Worm (Caenorhabditis elegans) whole organism, late embryonic: ENCODE measurements around the gene Y22D7AR.3.

ENCODE experiments used
- C08G9.2 ChIP-seq: sonication (generic microtip); optimal IDR thresholded peaks from 2 replicates; lab custom pipeline; 2016; ENCODE audit warnings: mild to moderate bottlenecking, missing genetic modification characterization, moderate library complexity, missing compliant biosample characterization
- C38D4.7 ChIP-seq: fragments of 200-800 bp; sonication (Bioruptor generic); optimal IDR thresholded peaks from 2 replicates; lab custom pipeline; 2018; ENCODE audit warnings: mild to moderate bottlenecking, missing genetic modification characterization, moderate library complexity, missing compliant biosample characterization
- T23F11.4 ChIP-seq: fragments of 200-800 bp; sonication (Bioruptor generic); optimal IDR thresholded peaks from 2 replicates; lab custom pipeline; 2018; ENCODE audit warnings: mild to moderate bottlenecking, missing genetic modification characterization, missing compliant biosample characterization
- Y22D7AL.16 ChIP-seq: sonication (generic microtip); optimal IDR thresholded peaks from 2 replicates; lab custom pipeline; 2016; ENCODE audit warnings: missing genetic modification characterization, missing compliant biosample characterization
- ahr-1 ChIP-seq: sonication (generic microtip); optimal IDR thresholded peaks from 2 replicates; lab custom pipeline; 2016; ENCODE audit warnings: missing genetic modification characterization, missing compliant biosample characterization
- ama-1 ChIP-seq: fragments of 150-350 bp; optimal IDR thresholded peaks from 2 replicates; lab custom pipeline; 2014
- ceh-18 ChIP-seq: sonication (generic microtip); optimal IDR thresholded peaks from 2 replicates; lab custom pipeline; 2016; ENCODE audit warnings: missing genetic modification characterization, missing compliant biosample characterization
- ceh-19 ChIP-seq: fragments of 200-800 bp; sonication (Bioruptor generic); optimal IDR thresholded peaks from 2 replicates; lab custom pipeline; 2018; ENCODE audit warnings: mild to moderate bottlenecking, missing genetic modification characterization, missing compliant biosample characterization
- ceh-2 ChIP-seq: sonication (generic microtip); optimal IDR thresholded peaks from 2 replicates; lab custom pipeline; 2016; ENCODE audit warnings: missing genotype, missing genetic modification characterization, missing compliant biosample characterization
- ceh-22 ChIP-seq: sonication (generic microtip); optimal IDR thresholded peaks from 2 replicates; lab custom pipeline; 2017; ENCODE audit warnings: missing biosample characterization, missing genetic modification characterization
- ceh-24 ChIP-seq: sonication (generic microtip); optimal IDR thresholded peaks from 2 replicates; lab custom pipeline; 2016; ENCODE audit warnings: mild to moderate bottlenecking, missing genetic modification characterization, missing compliant biosample characterization
- ceh-30 ChIP-seq: fragments of 150-350 bp; optimal IDR thresholded peaks from 2 replicates; lab custom pipeline; 2014; ENCODE audit warnings: missing biosample characterization, missing genetic modification characterization
- ceh-34 ChIP-seq: sonication (generic microtip); optimal IDR thresholded peaks from 2 replicates; lab custom pipeline; 2016; ENCODE audit warnings: mild to moderate bottlenecking, missing genetic modification characterization, missing compliant biosample characterization
- ceh-45 ChIP-seq: fragments of 200-800 bp; sonication (Bioruptor generic); IDR thresholded peaks from 2 replicates; pipeline ENCODE4 v1.3.6; 2022; ENCODE audit warnings: missing genetic modification reagents, missing genetic modification characterization, missing compliant biosample characterization
- ceh-48 ChIP-seq: sonication (generic microtip); optimal IDR thresholded peaks from 2 replicates; lab custom pipeline; 2016; ENCODE audit warnings: missing genetic modification characterization, inconsistent platforms, missing compliant biosample characterization
- ceh-9 ChIP-seq: sonication (generic microtip); optimal IDR thresholded peaks from 2 replicates; lab custom pipeline; 2016; ENCODE audit warnings: mild to moderate bottlenecking, missing genetic modification characterization, inconsistent platforms, missing compliant biosample characterization
- che-1 ChIP-seq: sonication (generic microtip); optimal IDR thresholded peaks from 2 replicates; lab custom pipeline; 2016; ENCODE audit warnings: mild to moderate bottlenecking, missing genetic modification characterization, missing compliant biosample characterization
- dmd-4 ChIP-seq: sonication (generic microtip); optimal IDR thresholded peaks from 2 replicates; lab custom pipeline; 2016; ENCODE audit warnings: borderline replicate concordance, missing genetic modification characterization, missing compliant biosample characterization
- dve-1 ChIP-seq: sonication (generic microtip); optimal IDR thresholded peaks from 2 replicates; lab custom pipeline; 2017; ENCODE audit warnings: antibody characterized with exemption, mild to moderate bottlenecking, missing genetic modification characterization, missing compliant biosample characterization
- elt-2 ChIP-seq: sonication (generic microtip); optimal IDR thresholded peaks from 2 replicates; lab custom pipeline; 2016; ENCODE audit warnings: missing genetic modification reagents, missing genetic modification characterization, missing compliant biosample characterization
- elt-4 ChIP-seq: sonication (generic microtip); optimal IDR thresholded peaks from 2 replicates; lab custom pipeline; 2016; ENCODE audit warnings: missing genetic modification characterization, missing compliant biosample characterization
- ets-4 ChIP-seq: sonication (generic microtip); optimal IDR thresholded peaks from 2 replicates; lab custom pipeline; 2016; ENCODE audit warnings: missing genetic modification characterization, missing compliant biosample characterization
- eyg-1 ChIP-seq: sonication (generic microtip); optimal IDR thresholded peaks from 2 replicates; lab custom pipeline; 2016; ENCODE audit warnings: missing genotype, missing genetic modification characterization, missing compliant biosample characterization
- fkh-6 ChIP-seq: sonication (generic microtip); optimal IDR thresholded peaks from 2 replicates; lab custom pipeline; 2016; ENCODE audit warnings: missing genetic modification characterization, missing compliant biosample characterization
- gmeb-2 ChIP-seq: sonication (generic microtip); optimal IDR thresholded peaks from 2 replicates; lab custom pipeline; 2016; ENCODE audit warnings: missing genetic modification characterization, inconsistent platforms, missing compliant biosample characterization
- hlh-13 ChIP-seq: fragments of 200-800 bp; sonication (Bioruptor generic); optimal IDR thresholded peaks from 2 replicates; lab custom pipeline; 2018; ENCODE audit warnings: mild to moderate bottlenecking, missing genetic modification characterization, missing compliant biosample characterization
- hlh-30 ChIP-seq: sonication (generic microtip); optimal IDR thresholded peaks from 2 replicates; lab custom pipeline; 2017; ENCODE audit warnings: antibody characterized with exemption, missing genetic modification characterization, missing compliant biosample characterization; ENCODE audit not compliant: insufficient read depth
- hlh-6 ChIP-seq: sonication (generic microtip); optimal IDR thresholded peaks from 2 replicates; lab custom pipeline; 2016; ENCODE audit warnings: missing genotype, missing genetic modification characterization, missing compliant biosample characterization
- hlh-8 ChIP-seq: sonication (generic microtip); optimal IDR thresholded peaks from 2 replicates; lab custom pipeline; 2016; ENCODE audit warnings: missing genotype, missing genetic modification characterization, missing compliant biosample characterization
- lin-11 ChIP-seq: fragments of 200-800 bp; sonication (Bioruptor generic); optimal IDR thresholded peaks from 2 replicates; lab custom pipeline; 2018; ENCODE audit warnings: mild to moderate bottlenecking, missing genetic modification characterization, missing compliant biosample characterization
- madf-2 ChIP-seq: sonication (generic microtip); optimal IDR thresholded peaks from 2 replicates; lab custom pipeline; 2017; ENCODE audit warnings: missing genetic modification characterization, missing compliant biosample characterization
- odd-2 ChIP-seq: sonication (generic microtip); optimal IDR thresholded peaks from 2 replicates; lab custom pipeline; 2017; ENCODE audit warnings: antibody characterized with exemption, mild to moderate bottlenecking, missing genetic modification characterization, missing compliant biosample characterization
- pag-3 ChIP-seq: sonication (generic microtip); optimal IDR thresholded peaks from 2 replicates; lab custom pipeline; 2016; ENCODE audit warnings: missing compliant biosample characterization, missing genetic modification characterization, borderline replicate concordance
- pax-1 ChIP-seq: fragments of 150-350 bp; optimal IDR thresholded peaks from 2 replicates; lab custom pipeline; 2014; ENCODE audit warnings: missing biosample characterization, missing genetic modification characterization
- pha-2 ChIP-seq: sonication (generic microtip); optimal IDR thresholded peaks from 2 replicates; lab custom pipeline; 2017; ENCODE audit warnings: mild to moderate bottlenecking, missing genetic modification characterization, missing compliant biosample characterization
- pqm-1 ChIP-seq: sonication (generic microtip); optimal IDR thresholded peaks from 2 replicates; lab custom pipeline; 2016; ENCODE audit warnings: missing genetic modification characterization, missing compliant biosample characterization
- pros-1 ChIP-seq: fragments of 150-350 bp; optimal IDR thresholded peaks from 2 replicates; lab custom pipeline; 2014; ENCODE audit warnings: missing biosample characterization, missing genetic modification reagents, missing genetic modification characterization
- rnt-1 ChIP-seq: sonication (generic microtip); optimal IDR thresholded peaks from 2 replicates; lab custom pipeline; 2016; ENCODE audit warnings: missing genetic modification characterization, missing compliant biosample characterization
- sox-2 ChIP-seq: fragments of 200-800 bp; sonication (Bioruptor generic); IDR thresholded peaks from 2 replicates; pipeline ENCODE4 v1.3.6; 2022; ENCODE audit warnings: missing genetic modification reagents, missing genetic modification characterization, missing compliant biosample characterization
- ttx-3 ChIP-seq: sonication (generic microtip); optimal IDR thresholded peaks from 2 replicates; lab custom pipeline; 2016; ENCODE audit warnings: missing genetic modification reagents, missing genetic modification characterization, missing compliant biosample characterization
- unc-42 ChIP-seq: sonication (generic microtip); optimal IDR thresholded peaks from 2 replicates; lab custom pipeline; 2016; ENCODE audit warnings: missing genotype, missing genetic modification characterization, missing compliant biosample characterization
- unc-55 ChIP-seq: sonication (generic microtip); optimal IDR thresholded peaks from 2 replicates; lab custom pipeline; 2017; ENCODE audit warnings: missing biosample characterization, missing genetic modification reagents, missing genetic modification characterization
- unc-86 ChIP-seq: sonication (generic microtip); optimal IDR thresholded peaks from 2 replicates; lab custom pipeline; 2016; ENCODE audit warnings: missing genetic modification characterization, missing compliant biosample characterization
- ztf-16 ChIP-seq: sonication (generic microtip); optimal IDR thresholded peaks from 2 replicates; lab custom pipeline; 2017; ENCODE audit warnings: missing genetic modification characterization, missing compliant biosample characterization

The Y22D7AR.3 gene

ce11 chrIII:1689927-1690326 lies 24.3 kb upstream of the Y22D7AR.3 start, which contains the start of gene Y22D7AR.14:
Gene Y22D7AR.14 (minus strand): TSS chrIII:1690027.
- TF ChIP-seq eyg-1 (tag; lab: Kevin White, UChicago) = no peak
- TF ChIP-seq pqm-1 = no peak
- no peak for TF ChIP-seq ztf-16 (tag; lab: Kevin White, UChicago)
- TF ChIP-seq pax-1 (tag; lab: Kevin White, UChicago) = no peak
- no peak for TF ChIP-seq ceh-19
- no peak for TF ChIP-seq ahr-1 (tag; lab: Kevin White, UChicago)
- TF ChIP-seq hlh-6 (tag; lab: Kevin White, UChicago) = no peak
- TF ChIP-seq elt-4 (tag; lab: Kevin White, UChicago) = no peak
- no peak for TF ChIP-seq rnt-1 (tag; lab: Kevin White, UChicago)
- no peak for TF ChIP-seq che-1 (tag; lab: Kevin White, UChicago)

ce11 chrIII:1687999-1688398 lies 22.4 kb upstream of the Y22D7AR.3 start, which contains the start of gene Y22D7AR.7:
Gene Y22D7AR.7 (minus strand): TSS chrIII:1688099.
- no peak for TF ChIP-seq eyg-1 (tag; lab: Kevin White, UChicago)
- no peak for TF ChIP-seq ama-1
- no peak for TF ChIP-seq C38D4.7 (GFP tag; lab: Kevin White, UChicago)
- no peak for TF ChIP-seq hlh-6 (tag; lab: Kevin White, UChicago)
- no peak for TF ChIP-seq pha-2 (tag; lab: Kevin White, UChicago)
- no peak for TF ChIP-seq elt-4 (tag; lab: Kevin White, UChicago)
- no peak for TF ChIP-seq ceh-45 (GFP tag; lab: Robert Waterston, UW)
- no peak for TF ChIP-seq ztf-16 (tag; lab: Kevin White, UChicago)
- no peak for TF ChIP-seq T23F11.4 (GFP tag; lab: Kevin White, UChicago)
- no peak for TF ChIP-seq ceh-19

- TF ChIP-seq Y22D7AL.16 (tag; lab: Kevin White, UChicago) (no peak), elt-2 (tag; lab: Kevin White, UChicago) (peak; percentile 86), unc-86 (no peak), gmeb-2 (tag; lab: Kevin White, UChicago) (no peak), ceh-34 (tag; lab: Kevin White, UChicago) (no peak), hlh-30 (peak; percentile 51), ceh-18 (peak; percentile 33)
These were observed 16.6 kb upstream of the Y22D7AR.3 start for ce11 chrIII:1682262-1682661.

- TF ChIP-seq ceh-24 (tag; lab: Kevin White, UChicago) (no peak), ceh-45 (GFP tag; lab: Robert Waterston, UW) (no peak), hlh-6 (tag; lab: Kevin White, UChicago) (no peak), ceh-9 (no peak), pros-1 (tag; lab: Kevin White, UChicago) (no peak), ama-1 (no peak), unc-42 (no peak), C38D4.7 (GFP tag; lab: Kevin White, UChicago) (no peak), hlh-8 (tag; lab: Kevin White, UChicago) (no peak), ahr-1 (tag; lab: Kevin White, UChicago) (no peak), ztf-16 (tag; lab: Kevin White, UChicago) (no peak), dve-1 (tag; lab: Kevin White, UChicago) (peak; percentile 15), pha-2 (tag; lab: Kevin White, UChicago) (no peak), dmd-4 (tag; lab: Kevin White, UChicago) (no peak), elt-2 (tag; lab: Kevin White, UChicago) (peak; percentile 83), ceh-34 (tag; lab: Kevin White, UChicago) (no peak), odd-2 (tag; lab: Kevin White, UChicago) (no peak), ceh-48 (tag; lab: Kevin White, UChicago) (no peak), hlh-30 (no peak), lin-11 (tag; lab: Kevin White, UChicago) (no peak), pag-3 (tag; lab: Kevin White, UChicago) (no peak), unc-86 (no peak), sox-2 (GFP tag; lab: Robert Waterston, UW) (no peak), pax-1 (tag; lab: Kevin White, UChicago) (no peak), ceh-2 (no peak), madf-2 (no peak), T23F11.4 (GFP tag; lab: Kevin White, UChicago) (no peak), ceh-30 (tag; lab: Kevin White, UChicago) (no peak), fkh-6 (tag; lab: Kevin White, UChicago) (no peak), unc-55 (GFP tag; lab: Kevin White, UChicago) (peak; percentile 91), ets-4 (tag; lab: Kevin White, UChicago) (peak; percentile 55), Y22D7AL.16 (tag; lab: Kevin White, UChicago) (no peak), che-1 (tag; lab: Kevin White, UChicago) (no peak), hlh-13 (GFP tag; lab: Kevin White, UChicago) (no peak), ceh-22 (tag; lab: Kevin White, UChicago) (no peak), C08G9.2 (peak; percentile 15), eyg-1 (tag; lab: Kevin White, UChicago) (no peak), ttx-3 (tag; lab: Kevin White, UChicago) (no peak)
These were observed 15.3 kb upstream of the Y22D7AR.3 start for ce11 chrIII:1680996-1681395.
